Worm (Caenorhabditis elegans): ENCODE data around the gene F59B1.8.

DNA sequence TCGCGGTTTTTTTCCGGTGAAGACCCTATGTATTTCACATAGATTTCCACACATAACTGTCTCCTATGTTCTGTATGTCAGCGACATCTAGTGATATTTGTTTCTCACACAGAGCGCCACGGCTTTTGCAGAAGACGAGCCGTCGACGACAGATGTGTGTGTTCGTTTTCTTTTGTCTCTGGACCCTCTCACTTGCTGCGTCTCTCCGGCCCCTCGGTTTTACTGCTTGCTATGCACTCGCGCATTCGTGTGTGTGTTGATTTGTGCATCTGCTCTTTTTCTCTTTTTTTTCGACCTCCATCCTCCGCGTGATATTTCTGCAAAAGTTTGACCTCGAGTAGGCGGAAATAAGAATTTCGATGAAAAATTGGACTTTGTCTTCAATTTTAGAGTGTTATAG is 44.7 kb upstream of the F59B1.8 start:
- TF ChIP-seq daf-16 (GFP tag; optimal IDR thresholded peaks at IDR 0.05) (no peak), daf-16 (tag; optimal IDR thresholded peaks at IDR 0.05) (no peak), fkh-10 (GFP tag; optimal IDR thresholded peaks at IDR 0.05) (no peak), aha-1 (tag) (no peak)

All from whole organism, L4 larva.